Worm (Caenorhabditis elegans): ENCODE results near the gene F20G2.3.

The F20G2.3 gene

ce11 chrV:13725574-13725973, 42.7 kb downstream of the F20G2.3 start, which contains the start of gene fbxa-181:
fbxa-181 (plus strand) TSS chrV:13725874.
- TF ChIP-seq F33H1.4 (GFP tag; IDR thresholded peaks at IDR 0.05) = no peak
- no peak for TF ChIP-seq ets-4 (GFP tag; optimal IDR thresholded peaks at IDR 0.05)
- TF ChIP-seq lsl-1 (GFP tag; optimal IDR thresholded peaks at IDR 0.05) = no peak
- no peak for TF ChIP-seq madf-8 (GFP tag; conservative IDR thresholded peaks at IDR 0.05)
- TF ChIP-seq ceh-40 (GFP tag; IDR thresholded peaks at IDR 0.05) = no peak
- TF ChIP-seq nfya-1 (tag; optimal IDR thresholded peaks at IDR 0.05; ENCODE audit: borderline replicate concordance, insufficient read depth) = no peak
- no peak for TF ChIP-seq tbp1 (GFP tag; optimal IDR thresholded peaks at IDR 0.05)
- no peak for TF ChIP-seq hmg-20 (GFP tag; IDR thresholded peaks at IDR 0.05)
- TF ChIP-seq zfh-2 (GFP tag; conservative IDR thresholded peaks at IDR 0.05) = no peak
- TF ChIP-seq ztf-22 (GFP tag; optimal IDR thresholded peaks at IDR 0.05) = no peak
- no peak for TF ChIP-seq him-1 (tag; optimal IDR thresholded peaks at IDR 0.05)
- no peak for TF ChIP-seq T07F8.4 (tag; optimal IDR thresholded peaks at IDR 0.05)
- TF ChIP-seq dpl-1 (GFP tag; optimal IDR thresholded peaks at IDR 0.05) = no peak
- TF ChIP-seq hlh-26 (GFP tag; conservative IDR thresholded peaks at IDR 0.05) = no peak
- no peak for TF ChIP-seq sea-2 (GFP tag; IDR thresholded peaks at IDR 0.05)
- TF ChIP-seq F10E7.11 (tag; optimal IDR thresholded peaks at IDR 0.05) = no peak
- TF ChIP-seq lin-35 (GFP tag; optimal IDR thresholded peaks at IDR 0.05) = no peak
- no peak for TF ChIP-seq C17E4.6 (GFP tag; IDR thresholded peaks at IDR 0.05)
- no peak for TF ChIP-seq F39B2.1 (GFP tag; IDR thresholded peaks at IDR 0.05)

ce11 chrV:13724781-13725180, 43.5 kb downstream of the F20G2.3 start, which contains the start of gene F35E12.2:
F35E12.2 (minus strand) TSS chrV:13724881.
- no peak for TF ChIP-seq B0336.3 (GFP tag; IDR thresholded peaks at IDR 0.05)
- no peak for TF ChIP-seq zfh-2 (GFP tag; conservative IDR thresholded peaks at IDR 0.05)
- no peak for TF ChIP-seq ztf-18 (tag; optimal IDR thresholded peaks at IDR 0.05)
- no peak for TF ChIP-seq dox-1 (GFP tag; IDR thresholded peaks at IDR 0.05)
- no peak for TF ChIP-seq nhr-120 (GFP tag; IDR thresholded peaks at IDR 0.05)
- no peak for TF ChIP-seq bed-2 (GFP tag; IDR thresholded peaks at IDR 0.05)
- TF ChIP-seq lin-54 (GFP tag; optimal IDR thresholded peaks at IDR 0.05) = no peak
- no peak for TF ChIP-seq K12H6.12 (tag; optimal IDR thresholded peaks at IDR 0.05)

ce11 chrV:13716531-13716930, 51.8 kb downstream of the F20G2.3 start, which contains the start of gene T01D3.6:
T01D3.6 (plus strand) TSS chrV:13716824.
- TF ChIP-seq nhr-80 (tag; optimal IDR thresholded peaks at IDR 0.05) (peak; percentile 65), lir-1 (GFP tag; conservative IDR thresholded peaks at IDR 0.05) (no peak), hmg-20 (GFP tag; IDR thresholded peaks at IDR 0.05) (no peak), ztf-22 (GFP tag; optimal IDR thresholded peaks at IDR 0.05) (peak; percentile 12)
